Worm (Caenorhabditis elegans) whole organism, L4 larva: Measurements from ENCODE around the gene clec-251.
A peak's percentile ranks its signal among the peaks of the same experiment; 100 is the strongest.

Source experiments
- D1046.2 ChIP-seq: fragments of 200-800 bp; sonication (Bioruptor generic); IDR thresholded peaks from 2 replicates; pipeline ENCODE4 v1.3.6; 2022; ENCODE audit warnings: missing genetic modification characterization, missing compliant biosample characterization
- F10B5.3 ChIP-seq: sonication (generic microtip); optimal IDR thresholded peaks from 2 replicates; lab custom pipeline; 2016; ENCODE audit warnings: mild to moderate bottlenecking, missing genetic modification characterization, missing compliant biosample characterization
- F26F4.8 ChIP-seq: fragments of 200-800 bp; sonication (Bioruptor generic); conservative IDR thresholded peaks from 2 replicates; pipeline ENCODE4 v1.3.6; 2022; ENCODE audit warnings: missing genetic modification characterization, missing compliant biosample characterization
- F37D6.2 ChIP-seq: sonication (generic microtip); optimal IDR thresholded peaks from 2 replicates; lab custom pipeline; 2016; ENCODE audit warnings: mild to moderate bottlenecking, missing genetic modification characterization, missing compliant biosample characterization
- F44E2.7 ChIP-seq: fragments of 200-800 bp; sonication (Bioruptor generic); IDR thresholded peaks from 2 replicates; pipeline ENCODE4 v2.1.2; 2022; ENCODE audit warnings: missing genetic modification characterization, missing compliant biosample characterization
- T26A8.4 ChIP-seq: fragments of 200-800 bp; sonication (Bioruptor generic); IDR thresholded peaks from 2 replicates; pipeline ENCODE4 v1.3.6; 2022; ENCODE audit warnings: missing genetic modification characterization, missing compliant biosample characterization
- Y48G9A.11 ChIP-seq: fragments of 200-800 bp; sonication (Bioruptor generic); IDR thresholded peaks from 2 replicates; pipeline ENCODE4 v1.3.6; 2022; ENCODE audit warnings: missing genetic modification reagents, missing genetic modification characterization, missing compliant biosample characterization
- ZK337.2 ChIP-seq: fragments of 200-800 bp; sonication (Bioruptor generic); IDR thresholded peaks from 2 replicates; pipeline ENCODE4 v1.3.6; 2022; ENCODE audit warnings: missing genetic modification reagents, missing genetic modification characterization, missing compliant biosample characterization
- aha-1 ChIP-seq: fragments of 150-350 bp; peaks from one replicate; lab custom pipeline; 2014; ENCODE audit warnings: missing biosample characterization, missing genetic modification characterization
- ama-1 ChIP-seq: fragments of 150-350 bp; optimal IDR thresholded peaks from 2 replicates; lab custom pipeline; 2014; ENCODE audit warnings: inconsistent platforms, mixed read lengths
- arid-1 ChIP-seq: fragments of 200-800 bp; sonication (Bioruptor generic); conservative IDR thresholded peaks from 2 replicates; pipeline ENCODE4 v1.3.6; 2022; ENCODE audit warnings: missing genetic modification reagents, missing genetic modification characterization, missing compliant biosample characterization
- ceh-20 ChIP-seq: fragments of 200-800 bp; sonication (Bioruptor generic); IDR thresholded peaks from 2 replicates; pipeline ENCODE4 v1.3.6; 2022; ENCODE audit warnings: missing genetic modification reagents, missing genetic modification characterization, missing compliant biosample characterization
- ceh-82 ChIP-seq: sonication (generic microtip); optimal IDR thresholded peaks from 2 replicates; lab custom pipeline; 2017; ENCODE audit warnings: missing biosample characterization, missing genetic modification characterization
- ces-1 ChIP-seq: fragments of 150-350 bp; sonication (generic microtip); optimal IDR thresholded peaks from 4 replicates; lab custom pipeline; 2014; ENCODE audit warnings: missing biosample characterization, missing genetic modification reagents, missing genetic modification characterization
- daf-16 ChIP-seq, 3 experiments: sonication (generic microtip); optimal IDR thresholded peaks; 2 replicates each; lab custom pipeline; 2016 to 2017; ENCODE audit warnings: missing genetic modification characterization in 3 of 3, missing genetic modification reagents in 3 of 3, mild to moderate bottlenecking in 2 of 3, missing compliant biosample characterization in 2 of 3, missing biosample characterization in 1 of 3, moderate library complexity in 1 of 3
- daf-19 ChIP-seq: fragments of 200-800 bp; sonication (Bioruptor generic); conservative IDR thresholded peaks from 2 replicates; pipeline ENCODE4 v1.3.6; 2022; ENCODE audit warnings: missing genetic modification characterization, missing compliant biosample characterization
- daf-8 ChIP-seq: fragments of 200-800 bp; sonication (Bioruptor generic); IDR thresholded peaks from 2 replicates; pipeline ENCODE4 v1.3.6; 2022; ENCODE audit warnings: missing genetic modification characterization, missing compliant biosample characterization
- duxl-1 ChIP-seq: sonication (generic microtip); optimal IDR thresholded peaks from 2 replicates; lab custom pipeline; 2016; ENCODE audit warnings: mild to moderate bottlenecking, missing genetic modification characterization, moderate library complexity, missing compliant biosample characterization; ENCODE audit not compliant: poor library complexity
- lim-7 ChIP-seq: fragments of 200-800 bp; sonication (Bioruptor generic); IDR thresholded peaks from 2 replicates; pipeline ENCODE4 v1.3.6; 2022; ENCODE audit warnings: missing genetic modification characterization, missing compliant biosample characterization
- lin-1 ChIP-seq: fragments of 200-800 bp; sonication (Bioruptor generic); IDR thresholded peaks from 2 replicates; pipeline ENCODE4 v1.3.6; 2022; ENCODE audit warnings: missing genetic modification reagents, missing genetic modification characterization, missing compliant biosample characterization
- lin-29 ChIP-seq: fragments of 200-800 bp; sonication (Bioruptor generic); IDR thresholded peaks from 2 replicates; pipeline ENCODE4 v1.3.6; 2022; ENCODE audit warnings: missing genetic modification reagents, missing genetic modification characterization, missing compliant biosample characterization
- lir-3 ChIP-seq: sonication (generic microtip); optimal IDR thresholded peaks from 2 replicates; lab custom pipeline; 2016; ENCODE audit warnings: mild to moderate bottlenecking, missing genetic modification characterization, missing compliant biosample characterization
- madf-5 ChIP-seq, 2 experiments: fragments of 200-800 bp; sonication (Bioruptor generic); IDR thresholded peaks; 2 replicates each; pipeline ENCODE4 v1.3.6; 2022; ENCODE audit warnings: missing compliant biosample characterization in 2 of 2, missing genetic modification characterization in 2 of 2
- mxl-2 ChIP-seq: fragments of 200-800 bp; sonication (Bioruptor generic); conservative IDR thresholded peaks from 2 replicates; pipeline ENCODE4 v1.3.6; 2022; ENCODE audit warnings: missing genetic modification reagents, missing genetic modification characterization, missing compliant biosample characterization
- mxl-3 ChIP-seq: fragments of 200-800 bp; sonication (Bioruptor generic); optimal IDR thresholded peaks from 2 replicates; lab custom pipeline; 2018; ENCODE audit warnings: mild to moderate bottlenecking, missing genetic modification characterization, missing compliant biosample characterization
- nhr-10 ChIP-seq: fragments of 150-350 bp; optimal IDR thresholded peaks from 2 replicates; lab custom pipeline; 2014; ENCODE audit warnings: missing biosample characterization, missing genetic modification characterization
- nhr-11 ChIP-seq: fragments of 150-350 bp; optimal IDR thresholded peaks from 2 replicates; lab custom pipeline; 2014; ENCODE audit warnings: missing biosample characterization, missing genetic modification characterization
- nhr-25 ChIP-seq: sonication (generic microtip); optimal IDR thresholded peaks from 2 replicates; lab custom pipeline; 2017; ENCODE audit warnings: missing genetic modification characterization, mild to moderate bottlenecking, missing compliant biosample characterization, antibody characterized with exemption, moderate library complexity, borderline replicate concordance; ENCODE audit not compliant: insufficient read depth
- nhr-28 ChIP-seq: fragments of 150-350 bp; optimal IDR thresholded peaks from 2 replicates; lab custom pipeline; 2014; ENCODE audit warnings: missing biosample characterization, missing genetic modification characterization
- nhr-41 ChIP-seq: fragments of 200-800 bp; sonication (Bioruptor generic); IDR thresholded peaks from 2 replicates; pipeline ENCODE4 v1.3.6; 2022; ENCODE audit warnings: missing genetic modification reagents, missing genetic modification characterization, missing compliant biosample characterization
- nhr-76 ChIP-seq: fragments of 150-350 bp; optimal IDR thresholded peaks from 2 replicates; lab custom pipeline; 2014; ENCODE audit warnings: missing biosample characterization, missing genetic modification characterization
- pha-4 ChIP-seq, 2 experiments: fragments of 150-350 bp in 1 of 2; fragments of 200-800 bp in 1 of 2; sonication (Bioruptor generic) in 1 of 2; IDR thresholded peaks in 1 of 2; optimal IDR thresholded peaks in 1 of 2; 2 replicates each; pipeline versions ENCODE4 v1.3.6 to Lab custom; 2014 to 2022; ENCODE audit warnings: missing genetic modification characterization in 2 of 2, missing genetic modification reagents in 2 of 2, missing biosample characterization in 1 of 2, missing compliant biosample characterization in 1 of 2
- pqm-1 ChIP-seq: sonication (generic microtip); optimal IDR thresholded peaks from 2 replicates; lab custom pipeline; 2017; ENCODE audit warnings: missing biosample characterization, missing genetic modification characterization
- set-16 ChIP-seq: fragments of 200-800 bp; sonication (Bioruptor generic); IDR thresholded peaks from 2 replicates; pipeline ENCODE4 v1.3.6; 2022; ENCODE audit warnings: missing genetic modification reagents, missing genetic modification characterization, missing compliant biosample characterization
- snpc-1.2 ChIP-seq: fragments of 200-800 bp; sonication (Bioruptor generic); IDR thresholded peaks from 2 replicates; pipeline ENCODE4 v1.3.6; 2022; ENCODE audit warnings: missing genetic modification reagents, missing genetic modification characterization, missing compliant biosample characterization
- tag-97 ChIP-seq: fragments of 200-800 bp; sonication (Bioruptor generic); IDR thresholded peaks from 2 replicates; pipeline ENCODE4 v1.3.6; 2022; ENCODE audit warnings: missing genetic modification characterization, missing compliant biosample characterization
- unc-130 ChIP-seq: sonication (generic microtip); optimal IDR thresholded peaks from 2 replicates; lab custom pipeline; 2016; ENCODE audit warnings: missing genetic modification reagents, missing genetic modification characterization, missing compliant biosample characterization
- unc-62 ChIP-seq, 3 experiments: fragments of 150-350 bp in 1 of 3; sonication (generic microtip); optimal IDR thresholded peaks in 2 of 3; peaks in 1 of 3; 1 replicate in 1 of 3; 2 replicates in 2 of 3; lab custom pipeline; 2014 to 2017; ENCODE audit warnings: missing biosample characterization in 3 of 3, missing genetic modification characterization in 3 of 3, missing genetic modification reagents in 3 of 3, missing genotype in 1 of 3
- zfp-3 ChIP-seq: fragments of 200-800 bp; sonication (Bioruptor generic); conservative IDR thresholded peaks from 2 replicates; pipeline ENCODE4 v1.3.6; 2022; ENCODE audit warnings: missing genetic modification reagents, missing genetic modification characterization, missing compliant biosample characterization
- zip-2 ChIP-seq: fragments of 150-350 bp; optimal IDR thresholded peaks from 2 replicates; lab custom pipeline; 2014; ENCODE audit warnings: missing biosample characterization, missing genetic modification characterization
- ztf-11 ChIP-seq: fragments of 150-350 bp; optimal IDR thresholded peaks from 2 replicates; lab custom pipeline; 2014; ENCODE audit warnings: missing biosample characterization, missing genetic modification characterization

Gene clec-251

DNA sequence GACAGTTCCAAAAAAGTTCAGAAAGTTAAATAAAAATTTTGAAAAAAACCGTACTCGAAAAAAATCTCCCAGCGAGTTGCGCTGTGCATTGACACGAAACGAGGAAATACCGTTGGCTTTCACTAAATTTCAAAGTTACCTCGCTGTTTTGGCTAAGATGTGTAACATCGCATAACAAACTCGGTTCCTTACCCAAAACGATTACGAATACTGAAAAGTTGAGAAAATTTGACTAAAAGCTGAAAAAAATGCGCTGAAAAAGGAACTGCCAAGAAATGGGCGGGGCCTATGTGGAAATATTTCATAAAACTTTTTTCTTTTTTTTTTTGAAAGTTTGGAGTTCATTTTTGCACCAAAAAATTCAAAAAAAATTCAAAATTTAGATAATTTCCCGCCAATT lies 27.4 kb downstream of the clec-251 start:
- TF ChIP-seq unc-62 (GFP tag; optimal IDR thresholded peaks at IDR 0.05 in 1 of 2; lab: Kevin White, UChicago), result peak in 1 of 2 experiments; percentile 65
- no peak for TF ChIP-seq unc-62 (tag; optimal IDR thresholded peaks at IDR 0.05; lab: Kevin White, UChicago)
- TF ChIP-seq set-16 (GFP tag; lab: Robert Waterston, UW), result no peak
- TF ChIP-seq aha-1 (tag; lab: Kevin White, UChicago), result peak; percentile 48

DNA sequence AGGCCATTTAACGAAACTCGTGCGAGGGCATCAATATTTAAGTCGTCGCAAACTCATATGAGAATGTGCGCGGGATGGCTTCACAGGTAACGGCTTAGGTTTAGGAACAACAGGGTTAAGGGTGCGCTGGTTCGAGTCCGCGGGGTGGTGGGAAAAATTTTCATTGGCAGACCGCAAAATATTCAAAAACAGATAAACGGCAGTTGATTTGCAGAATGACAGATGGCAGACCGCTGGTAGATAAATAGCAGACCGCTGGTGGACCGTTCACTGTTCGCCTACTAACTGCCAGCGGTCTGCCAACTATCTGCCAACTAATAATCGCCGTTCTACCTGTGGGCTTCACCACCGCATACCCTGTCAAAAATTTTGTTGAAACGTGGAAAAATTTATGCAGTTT lies 34.7 kb downstream of the clec-251 start:
- TF ChIP-seq nhr-41 (0 out of 2 replicates have a peak, but pooled peaks have one; percentile 9), F26F4.8 (GFP tag; lab: Robert Waterston, UW) (peak; percentile 90), daf-8 (GFP tag; lab: Robert Waterston, UW) (0 out of 2 replicates have a peak, but pooled peaks have one; percentile 61), lin-1 (GFP tag; lab: Robert Waterston, UW) (no peak), ces-1 (no peak), set-16 (GFP tag; lab: Robert Waterston, UW) (no peak), daf-19 (no peak), Y48G9A.11 (GFP tag; lab: Robert Waterston, UW) (peak; percentile 48; the same call in 1 of the 2 replicates), ceh-20 (GFP tag; lab: Robert Waterston, UW) (no peak), lim-7 (GFP tag; lab: Robert Waterston, UW) (no peak), pha-4 (GFP tag; IDR thresholded peaks at IDR 0.05; lab: Robert Waterston, UW) (peak; percentile 75), pha-4 (tag; optimal IDR thresholded peaks at IDR 0.05; lab: Kevin White, UChicago) (no peak), lir-3 (tag; lab: Kevin White, UChicago) (peak; percentile 46), arid-1 (GFP tag; lab: Robert Waterston, UW) (no peak), ceh-82 (no peak), ZK337.2 (GFP tag; lab: Robert Waterston, UW) (no peak), tag-97 (no peak), snpc-1.2 (GFP tag; lab: Robert Waterston, UW) (peak; percentile 65), T26A8.4 (GFP tag; lab: Robert Waterston, UW) (no peak), mxl-3 (no peak), daf-16 (GFP tag; optimal IDR thresholded peaks at IDR 0.05; lab: Kevin White, UChicago) (peak in 1 of 2 experiments; percentile 19), daf-16 (tag; optimal IDR thresholded peaks at IDR 0.05; lab: Kevin White, UChicago) (peak; percentile 17), lin-29 (GFP tag; lab: Robert Waterston, UW) (peak; percentile 57; the same call in 1 of the 2 replicates), ztf-11 (tag; lab: Kevin White, UChicago) (no peak), nhr-76 (tag; lab: Kevin White, UChicago) (no peak), F44E2.7 (GFP tag; lab: Robert Waterston, UW) (peak; percentile 94), pqm-1 (tag; lab: Kevin White, UChicago) (no peak), D1046.2 (GFP tag; lab: Robert Waterston, UW) (peak; percentile 88; the same call in 1 of the 2 replicates), nhr-28 (no peak), nhr-10 (tag; lab: Kevin White, UChicago) (no peak), ama-1 (lab: Kevin White, UChicago) (no peak), unc-130 (GFP tag; lab: Kevin White, UChicago) (peak; percentile 26), madf-5 (GFP tag; IDR thresholded peaks at IDR 0.05; lab: Robert Waterston, UW) (0 out of 4 replicates have a peak, but pooled peaks of 1 of the 2 experiments have one; percentile 68)

DNA sequence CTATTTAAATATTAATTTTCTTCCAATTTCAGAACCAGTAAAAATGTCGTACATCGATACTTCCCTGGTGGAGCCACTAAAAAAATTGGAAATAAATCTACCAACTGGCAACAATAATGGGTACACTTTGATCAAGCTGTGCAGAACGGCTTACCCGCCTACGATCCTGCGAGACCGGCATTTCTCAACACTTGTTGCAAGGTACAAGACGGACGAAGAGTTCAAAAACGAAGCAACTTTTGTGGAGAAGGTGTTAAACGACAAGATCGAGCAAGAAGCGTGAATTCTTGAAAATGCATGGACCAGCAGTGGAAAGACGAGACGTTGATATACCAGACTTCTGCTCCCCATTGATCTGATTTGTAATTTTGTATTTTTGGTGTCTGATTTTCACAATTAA lies 35.4 kb downstream of the clec-251 start:
- TF ChIP-seq lin-1 (GFP tag; lab: Robert Waterston, UW) (no peak), aha-1 (tag; lab: Kevin White, UChicago) (peak; percentile 56)

DNA sequence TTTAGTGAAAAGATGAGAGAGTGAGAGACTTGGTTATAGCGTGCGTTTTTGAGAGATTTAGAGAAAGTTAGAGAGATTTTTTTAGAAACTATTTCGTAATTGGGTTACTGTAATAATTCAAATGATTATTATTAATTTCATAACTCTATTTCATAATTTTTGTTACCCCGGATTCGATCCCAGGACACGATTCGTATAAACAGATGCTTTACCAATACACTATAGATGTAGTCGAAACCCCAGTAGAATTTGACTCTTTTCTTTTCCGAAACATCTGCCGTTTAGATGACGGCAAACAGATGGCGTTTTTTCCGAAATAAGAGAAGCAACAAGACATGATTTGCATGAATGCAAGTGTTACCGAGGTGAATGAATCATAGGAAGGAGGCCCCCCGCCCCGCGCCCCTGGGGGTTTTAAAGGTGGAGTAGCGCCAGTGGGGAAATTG lies 36.7 kb downstream of the clec-251 start:
- TF ChIP-seq aha-1 (tag; lab: Kevin White, UChicago), result peak; percentile 39
- peak; percentile 54; the same call in 1 of the 2 replicates for TF ChIP-seq D1046.2 (GFP tag; lab: Robert Waterston, UW)
- TF ChIP-seq lin-29 (GFP tag; lab: Robert Waterston, UW), result 0 out of 2 replicates have a peak, but pooled peaks have one; percentile 12
- TF ChIP-seq duxl-1 (tag; lab: Kevin White, UChicago), result peak; percentile 77
- TF ChIP-seq unc-62 (GFP tag; optimal IDR thresholded peaks at IDR 0.05 in 1 of 2; lab: Kevin White, UChicago), result peak in 1 of 2 experiments; percentile 20
- no peak for TF ChIP-seq unc-62 (tag; optimal IDR thresholded peaks at IDR 0.05; lab: Kevin White, UChicago)
- peak; percentile 40 for TF ChIP-seq F37D6.2 (tag; lab: Kevin White, UChicago)
- TF ChIP-seq ZK337.2 (GFP tag; lab: Robert Waterston, UW), result no peak
- TF ChIP-seq zip-2, result peak; percentile 32
- no peak for TF ChIP-seq F10B5.3 (tag; lab: Kevin White, UChicago)
- no peak for TF ChIP-seq mxl-2 (GFP tag; lab: Robert Waterston, UW)
- no peak for TF ChIP-seq nhr-11
- no peak for TF ChIP-seq zfp-3
- no peak for TF ChIP-seq nhr-25 (tag; lab: Kevin White, UChicago)
- TF ChIP-seq daf-16 (GFP tag; optimal IDR thresholded peaks at IDR 0.05; lab: Kevin White, UChicago), result peak in 1 of 2 experiments; percentile 13
- peak; percentile 11 for TF ChIP-seq daf-16 (tag; optimal IDR thresholded peaks at IDR 0.05; lab: Kevin White, UChicago)
